Worm (Caenorhabditis elegans): ENCODE results near the gene ocr-2.

- TF ChIP-seq him-1 (tag; optimal IDR thresholded peaks at IDR 0.05) = no peak
- TF ChIP-seq dao-5 (tag; optimal IDR thresholded peaks at IDR 0.05) = no peak
- TF ChIP-seq W03F9.2 (tag; optimal IDR thresholded peaks at IDR 0.05) = no peak
Measured at ce11 chrIV:8221946-8222345, 2.1 kb upstream of the ocr-2 start, which contains the start of gene gpx-6.

Data from whole organism, L4/young adult.